Fruit fly (Drosophila melanogaster): ENCODE results near the gene Rnmt.

DNA sequence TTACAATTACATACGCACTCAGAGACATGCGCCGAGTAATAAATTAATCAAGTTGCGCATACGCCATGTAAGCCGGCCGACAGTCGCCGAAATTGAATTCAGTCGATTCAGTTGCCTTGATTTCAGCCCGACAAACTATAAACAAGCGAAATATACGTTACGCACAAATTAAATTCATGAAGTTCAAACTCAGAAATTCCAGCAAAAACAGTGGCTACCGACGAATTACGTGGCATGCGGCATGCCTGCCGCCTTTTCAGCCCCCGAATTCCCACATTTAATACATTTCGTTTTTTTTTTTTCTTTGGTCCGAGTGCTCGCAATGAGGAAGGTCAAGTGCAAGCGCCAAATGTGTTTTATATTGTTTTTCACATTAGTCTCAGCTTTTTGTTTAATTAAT, 9.4 kb upstream of the Rnmt start:
- TF ChIP-seq CG8478 (optimal IDR thresholded peaks at IDR 0.05) (no peak), CTCF (optimal IDR thresholded peaks at IDR 0.05) (no peak)

All from S2 (cell line).